Worm (Caenorhabditis elegans) whole organism, L4 larva: ENCODE measurements around the gene T28C6.5.

ENCODE experiments used
- F26F4.8 ChIP-seq: fragments of 200-800 bp; sonication (Bioruptor generic); conservative IDR thresholded peaks from 2 replicates; pipeline ENCODE4 v1.3.6; 2022; ENCODE audit warnings: missing genetic modification characterization, missing compliant biosample characterization
- F37D6.2 ChIP-seq: sonication (generic microtip); optimal IDR thresholded peaks from 2 replicates; lab custom pipeline; 2016; ENCODE audit warnings: mild to moderate bottlenecking, missing genetic modification characterization, missing compliant biosample characterization
- F44E2.7 ChIP-seq: fragments of 200-800 bp; sonication (Bioruptor generic); IDR thresholded peaks from 2 replicates; pipeline ENCODE4 v2.1.2; 2022; ENCODE audit warnings: missing genetic modification characterization, missing compliant biosample characterization
- T26A8.4 ChIP-seq: fragments of 200-800 bp; sonication (Bioruptor generic); IDR thresholded peaks from 2 replicates; pipeline ENCODE4 v1.3.6; 2022; ENCODE audit warnings: missing genetic modification characterization, missing compliant biosample characterization
- Y5F2A.4 ChIP-seq: fragments of 200-800 bp; sonication (Bioruptor generic); optimal IDR thresholded peaks from 2 replicates; lab custom pipeline; 2018; ENCODE audit warnings: mild to moderate bottlenecking, missing genetic modification characterization, missing compliant biosample characterization
- ZK337.2 ChIP-seq: fragments of 200-800 bp; sonication (Bioruptor generic); IDR thresholded peaks from 2 replicates; pipeline ENCODE4 v1.3.6; 2022; ENCODE audit warnings: missing genetic modification reagents, missing genetic modification characterization, missing compliant biosample characterization
- aha-1 ChIP-seq: fragments of 150-350 bp; peaks from one replicate; lab custom pipeline; 2014; ENCODE audit warnings: missing biosample characterization, missing genetic modification characterization
- attf-4 ChIP-seq: sonication (generic microtip); optimal IDR thresholded peaks from 3 replicates; lab custom pipeline; 2017; ENCODE audit warnings: missing biosample characterization, missing genetic modification characterization
- ceh-28 ChIP-seq: fragments of 150-350 bp; optimal IDR thresholded peaks from 2 replicates; lab custom pipeline; 2014; ENCODE audit warnings: missing biosample characterization, missing genetic modification reagents, missing genetic modification characterization
- cey-2 ChIP-seq: sonication (generic microtip); optimal IDR thresholded peaks from 3 replicates; lab custom pipeline; 2017; ENCODE audit warnings: missing genetic modification characterization, mild to moderate bottlenecking, missing compliant biosample characterization, antibody characterized with exemption, borderline replicate concordance; ENCODE audit not compliant: insufficient read depth
- daf-8 ChIP-seq: fragments of 200-800 bp; sonication (Bioruptor generic); IDR thresholded peaks from 2 replicates; pipeline ENCODE4 v1.3.6; 2022; ENCODE audit warnings: missing genetic modification characterization, missing compliant biosample characterization
- dpl-1 ChIP-seq: fragments of 150-350 bp; optimal IDR thresholded peaks from 2 replicates; lab custom pipeline; 2014; ENCODE audit warnings: missing biosample characterization, missing genetic modification reagents, missing genetic modification characterization
- dve-1 ChIP-seq: sonication (generic microtip); optimal IDR thresholded peaks from 2 replicates; lab custom pipeline; 2017; ENCODE audit warnings: antibody characterized with exemption, mild to moderate bottlenecking, missing genetic modification characterization, missing compliant biosample characterization; ENCODE audit not compliant: insufficient read depth
- egl-43 ChIP-seq: fragments of 200-800 bp; sonication (Bioruptor generic); IDR thresholded peaks from 2 replicates; pipeline ENCODE4 v1.3.6; 2022; ENCODE audit warnings: missing genetic modification reagents, missing genetic modification characterization, missing compliant biosample characterization
- hif-1 ChIP-seq, 2 experiments: sonication (generic microtip); optimal IDR thresholded peaks; 2 replicates each; lab custom pipeline; 2016 to 2017; ENCODE audit warnings: missing compliant biosample characterization in 2 of 2, missing genetic modification characterization in 2 of 2, missing genetic modification reagents in 2 of 2, missing genotype in 2 of 2, mild to moderate bottlenecking in 1 of 2
- hlh-11 ChIP-seq: fragments of 200-800 bp; sonication (Bioruptor generic); optimal IDR thresholded peaks from 2 replicates; lab custom pipeline; 2018; ENCODE audit warnings: mild to moderate bottlenecking, missing genetic modification characterization, missing compliant biosample characterization
- hlh-30 ChIP-seq: sonication (generic microtip); optimal IDR thresholded peaks from 2 replicates; lab custom pipeline; 2017; ENCODE audit warnings: antibody characterized with exemption, mild to moderate bottlenecking, missing genetic modification characterization, missing compliant biosample characterization; ENCODE audit not compliant: insufficient read depth
- lin-1 ChIP-seq: fragments of 200-800 bp; sonication (Bioruptor generic); IDR thresholded peaks from 2 replicates; pipeline ENCODE4 v1.3.6; 2022; ENCODE audit warnings: missing genetic modification reagents, missing genetic modification characterization, missing compliant biosample characterization
- lin-13 ChIP-seq: fragments of 150-350 bp; optimal IDR thresholded peaks from 2 replicates; lab custom pipeline; 2014; ENCODE audit warnings: missing biosample characterization, missing genetic modification reagents, missing genetic modification characterization
- lin-38 ChIP-seq: fragments of 200-800 bp; sonication (Bioruptor generic); IDR thresholded peaks from 2 replicates; pipeline ENCODE4 v1.3.6; 2022; ENCODE audit warnings: missing genetic modification reagents, missing genetic modification characterization, missing compliant biosample characterization
- lsy-2 ChIP-seq, 2 experiments: fragments of 150-350 bp in 1 of 2; sonication (generic microtip) in 1 of 2; optimal IDR thresholded peaks; 2 replicates each; lab custom pipeline; 2014 to 2017; ENCODE audit warnings: missing biosample characterization in 2 of 2, missing genetic modification characterization in 2 of 2
- madf-5 ChIP-seq, 2 experiments: fragments of 200-800 bp; sonication (Bioruptor generic); IDR thresholded peaks; 2 replicates each; pipeline ENCODE4 v1.3.6; 2022; ENCODE audit warnings: missing compliant biosample characterization in 2 of 2, missing genetic modification characterization in 2 of 2
- madf-9 ChIP-seq: fragments of 200-800 bp; sonication (Bioruptor generic); conservative IDR thresholded peaks from 2 replicates; pipeline ENCODE4 v1.3.6; 2022; ENCODE audit warnings: missing genetic modification reagents, missing genetic modification characterization, missing compliant biosample characterization
- mdt-29 ChIP-seq: fragments of 200-800 bp; sonication (Bioruptor generic); IDR thresholded peaks from 2 replicates; pipeline ENCODE4 v1.3.6; 2022; ENCODE audit warnings: missing genetic modification reagents, missing genetic modification characterization, missing compliant biosample characterization
- mep-1 ChIP-seq: fragments of 150-350 bp; sonication (generic microtip); optimal IDR thresholded peaks from 3 replicates; lab custom pipeline; 2014; ENCODE audit warnings: missing biosample characterization, missing genetic modification characterization
- mes-2 ChIP-seq: sonication (generic microtip); optimal IDR thresholded peaks from 2 replicates; lab custom pipeline; 2016; ENCODE audit warnings: missing genotype, mild to moderate bottlenecking, missing genetic modification characterization, missing compliant biosample characterization; ENCODE audit not compliant: poor library complexity, severe bottlenecking
- nhr-10 ChIP-seq: fragments of 150-350 bp; optimal IDR thresholded peaks from 2 replicates; lab custom pipeline; 2014; ENCODE audit warnings: missing biosample characterization, missing genetic modification characterization
- nhr-111 ChIP-seq: fragments of 200-800 bp; sonication (Bioruptor generic); optimal IDR thresholded peaks from 2 replicates; lab custom pipeline; 2018; ENCODE audit warnings: mild to moderate bottlenecking, missing genetic modification characterization, missing compliant biosample characterization
- nhr-237 ChIP-seq: sonication (generic microtip); optimal IDR thresholded peaks from 2 replicates; lab custom pipeline; 2017; ENCODE audit warnings: missing biosample characterization, missing genetic modification characterization
- nhr-25 ChIP-seq: sonication (generic microtip); optimal IDR thresholded peaks from 2 replicates; lab custom pipeline; 2017; ENCODE audit warnings: missing genetic modification characterization, mild to moderate bottlenecking, missing compliant biosample characterization, antibody characterized with exemption, moderate library complexity, borderline replicate concordance; ENCODE audit not compliant: insufficient read depth
- nhr-41 ChIP-seq: fragments of 200-800 bp; sonication (Bioruptor generic); IDR thresholded peaks from 2 replicates; pipeline ENCODE4 v1.3.6; 2022; ENCODE audit warnings: missing genetic modification reagents, missing genetic modification characterization, missing compliant biosample characterization
- nhr-76 ChIP-seq: fragments of 150-350 bp; optimal IDR thresholded peaks from 2 replicates; lab custom pipeline; 2014; ENCODE audit warnings: missing biosample characterization, missing genetic modification characterization
- pha-4 ChIP-seq, 2 experiments: fragments of 150-350 bp in 1 of 2; fragments of 200-800 bp in 1 of 2; sonication (Bioruptor generic) in 1 of 2; IDR thresholded peaks in 1 of 2; optimal IDR thresholded peaks in 1 of 2; 2 replicates each; pipeline versions ENCODE4 v1.3.6 to Lab custom; 2014 to 2022; ENCODE audit warnings: missing genetic modification characterization in 2 of 2, missing genetic modification reagents in 2 of 2, missing biosample characterization in 1 of 2, missing compliant biosample characterization in 1 of 2
- php-3 ChIP-seq: fragments of 200-800 bp; sonication (Bioruptor generic); IDR thresholded peaks from 2 replicates; pipeline ENCODE4 v1.3.6; 2022; ENCODE audit warnings: missing genetic modification reagents, missing genetic modification characterization, missing compliant biosample characterization
- rbr-2 ChIP-seq: sonication (generic microtip); optimal IDR thresholded peaks from 2 replicates; lab custom pipeline; 2016; ENCODE audit warnings: missing genotype, missing genetic modification characterization, missing compliant biosample characterization
- snpc-1.2 ChIP-seq: fragments of 200-800 bp; sonication (Bioruptor generic); IDR thresholded peaks from 2 replicates; pipeline ENCODE4 v1.3.6; 2022; ENCODE audit warnings: missing genetic modification reagents, missing genetic modification characterization, missing compliant biosample characterization
- tag-97 ChIP-seq: fragments of 200-800 bp; sonication (Bioruptor generic); IDR thresholded peaks from 2 replicates; pipeline ENCODE4 v1.3.6; 2022; ENCODE audit warnings: missing genetic modification characterization, missing compliant biosample characterization
- tra-1 ChIP-seq: fragments of 200-800 bp; sonication (Bioruptor generic); IDR thresholded peaks from 2 replicates; pipeline ENCODE4 v1.3.6; 2022; ENCODE audit warnings: missing genetic modification reagents, missing genetic modification characterization, missing compliant biosample characterization
- unc-130 ChIP-seq: sonication (generic microtip); optimal IDR thresholded peaks from 2 replicates; lab custom pipeline; 2016; ENCODE audit warnings: missing genetic modification reagents, missing genetic modification characterization, missing compliant biosample characterization
- unc-62 ChIP-seq, 3 experiments: fragments of 150-350 bp in 1 of 3; sonication (generic microtip); optimal IDR thresholded peaks in 2 of 3; peaks in 1 of 3; 1 replicate in 1 of 3; 2 replicates in 2 of 3; lab custom pipeline; 2014 to 2017; ENCODE audit warnings: missing biosample characterization in 3 of 3, missing genetic modification characterization in 3 of 3, missing genetic modification reagents in 3 of 3, missing genotype in 1 of 3
- zag-1 ChIP-seq: fragments of 150-350 bp; optimal IDR thresholded peaks from 2 replicates; lab custom pipeline; 2014; ENCODE audit warnings: missing biosample characterization, missing genetic modification characterization
- zfp-3 ChIP-seq: fragments of 200-800 bp; sonication (Bioruptor generic); conservative IDR thresholded peaks from 2 replicates; pipeline ENCODE4 v1.3.6; 2022; ENCODE audit warnings: missing genetic modification reagents, missing genetic modification characterization, missing compliant biosample characterization
- ztf-7 ChIP-seq: fragments of 150-350 bp; optimal IDR thresholded peaks from 2 replicates; lab custom pipeline; 2014; ENCODE audit warnings: missing biosample characterization, missing genetic modification characterization

The T28C6.5 gene

DNA sequence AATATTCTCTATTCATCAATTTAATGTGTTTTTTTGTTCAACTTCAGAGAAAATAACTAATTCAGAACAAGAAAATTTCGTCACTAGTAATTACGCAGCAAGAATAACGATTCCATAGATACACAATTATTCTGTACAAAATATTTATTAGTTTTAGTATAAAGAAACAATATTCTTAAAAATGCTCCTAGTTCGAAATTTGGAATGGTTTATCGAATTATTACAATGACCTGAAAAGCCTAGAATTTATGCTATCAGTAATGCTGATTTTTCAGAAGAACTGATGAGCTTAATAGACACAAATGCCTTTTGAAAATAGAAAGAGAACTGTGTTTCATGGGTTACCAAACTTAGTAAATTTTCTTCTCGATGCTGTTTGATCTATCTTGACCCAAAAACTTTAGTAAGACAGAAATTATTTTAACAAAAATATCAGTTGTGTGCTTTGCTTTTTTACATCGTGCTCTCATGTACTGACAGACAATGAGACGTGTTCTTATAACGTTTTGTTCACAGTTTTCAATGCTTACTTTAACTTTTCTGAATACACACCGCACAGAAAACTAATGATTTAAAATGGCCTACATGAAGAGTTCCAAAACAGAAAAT is 4.9 kb downstream of the T28C6.5 start (continued):
- TF ChIP-seq hif-1 (tag; optimal IDR thresholded peaks at IDR 0.05; lab: Kevin White, UChicago) = no peak
- TF ChIP-seq unc-62 (GFP tag; optimal IDR thresholded peaks at IDR 0.05 in 1 of 2; lab: Kevin White, UChicago) = no peak
- no peak for TF ChIP-seq unc-62 (tag; optimal IDR thresholded peaks at IDR 0.05; lab: Kevin White, UChicago)
- no peak for TF ChIP-seq nhr-111 (GFP tag; lab: Kevin White, UChicago)
- no peak for TF ChIP-seq php-3 (GFP tag; lab: Robert Waterston, UW)
- TF ChIP-seq nhr-25 (tag; lab: Kevin White, UChicago) = peak; percentile 27
- TF ChIP-seq F37D6.2 (tag; lab: Kevin White, UChicago) = no peak
- no peak for TF ChIP-seq hlh-30
- TF ChIP-seq nhr-76 (tag; lab: Kevin White, UChicago) = no peak

DNA sequence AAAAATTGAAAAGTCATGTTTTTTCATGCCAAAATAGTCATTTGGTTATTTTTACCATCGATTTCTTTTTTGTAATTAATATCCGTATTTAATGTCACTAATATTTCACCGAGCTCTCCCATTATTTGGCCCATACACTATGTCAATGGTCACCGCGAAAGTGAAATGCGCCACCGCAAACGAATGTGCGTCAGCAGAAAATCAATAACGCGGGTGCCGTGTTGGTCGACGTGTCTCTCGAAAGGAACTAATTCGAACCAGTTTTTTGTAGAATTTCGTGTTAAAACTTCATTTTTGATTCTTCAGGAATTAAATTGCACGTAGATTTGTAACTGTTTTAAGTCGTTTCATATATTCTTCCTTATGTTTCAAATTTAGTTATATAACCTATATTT is 5.4 kb downstream of the T28C6.5 start:
- TF ChIP-seq ztf-7 (tag; lab: Kevin White, UChicago) = no peak
- no peak for TF ChIP-seq T26A8.4 (GFP tag; lab: Robert Waterston, UW)
- peak; percentile 44 for TF ChIP-seq dpl-1
- no peak for TF ChIP-seq madf-9 (GFP tag; lab: Robert Waterston, UW)
- no peak for TF ChIP-seq ZK337.2 (GFP tag; lab: Robert Waterston, UW)
- TF ChIP-seq rbr-2 (tag; lab: Kevin White, UChicago) = peak; percentile 31
- peak; percentile 16 for TF ChIP-seq mep-1 (tag; lab: Kevin White, UChicago)
- TF ChIP-seq lin-1 = no peak
- TF ChIP-seq tag-97 (GFP tag; lab: Robert Waterston, UW) = no peak
- TF ChIP-seq nhr-25 (tag; lab: Kevin White, UChicago) = no peak
- TF ChIP-seq nhr-41 (GFP tag; lab: Robert Waterston, UW) = no peak
- TF ChIP-seq unc-62 (GFP tag; optimal IDR thresholded peaks at IDR 0.05 in 1 of 2; lab: Kevin White, UChicago) = no peak
- no peak for TF ChIP-seq unc-62 (tag; optimal IDR thresholded peaks at IDR 0.05; lab: Kevin White, UChicago)
- peak; percentile 54 for TF ChIP-seq mes-2
- TF ChIP-seq daf-8 (GFP tag; lab: Robert Waterston, UW) = no peak
- no peak for TF ChIP-seq egl-43 (GFP tag; lab: Robert Waterston, UW)
- TF ChIP-seq F26F4.8 (GFP tag; lab: Robert Waterston, UW) = no peak
- TF ChIP-seq zfp-3 = no peak
- TF ChIP-seq dve-1 (tag; lab: Kevin White, UChicago) = peak; percentile 10
- TF ChIP-seq nhr-10 (tag; lab: Kevin White, UChicago) = no peak
- TF ChIP-seq Y5F2A.4 (GFP tag; lab: Kevin White, UChicago) = no peak
- no peak for TF ChIP-seq attf-4
- TF ChIP-seq cey-2 (tag; lab: Kevin White, UChicago) = no peak
- TF ChIP-seq unc-130 (GFP tag; lab: Kevin White, UChicago) = no peak
- TF ChIP-seq nhr-237 (tag; lab: Kevin White, UChicago) = no peak
- TF ChIP-seq mdt-29 (GFP tag; lab: Robert Waterston, UW) = no peak
- peak; percentile 44; the same call in 1 of the 2 replicates for TF ChIP-seq lin-38 (GFP tag; lab: Robert Waterston, UW)
- TF ChIP-seq lin-13 = no peak
- no peak for TF ChIP-seq nhr-76 (tag; lab: Kevin White, UChicago)
- TF ChIP-seq hif-1 (tag; optimal IDR thresholded peaks at IDR 0.05; lab: Kevin White, UChicago) = peak in 1 of 2 experiments; percentile 21
- TF ChIP-seq ceh-28 (tag; lab: Kevin White, UChicago) = peak; percentile 31
- no peak for TF ChIP-seq madf-5 (GFP tag; IDR thresholded peaks at IDR 0.05; lab: Robert Waterston, UW)
- TF ChIP-seq F44E2.7 (GFP tag; lab: Robert Waterston, UW) = no peak
- peak; percentile 22 for TF ChIP-seq hlh-11 (tag; lab: Kevin White, UChicago)
- TF ChIP-seq snpc-1.2 (GFP tag; lab: Robert Waterston, UW) = no peak
- peak; percentile 90 for TF ChIP-seq aha-1
- no peak for TF ChIP-seq pha-4 (GFP tag; IDR thresholded peaks at IDR 0.05; lab: Robert Waterston, UW)
- no peak for TF ChIP-seq pha-4 (tag; optimal IDR thresholded peaks at IDR 0.05; lab: Kevin White, UChicago)
- TF ChIP-seq tra-1 (GFP tag; lab: Robert Waterston, UW) = no peak
- TF ChIP-seq lsy-2 (tag; optimal IDR thresholded peaks at IDR 0.05; lab: Kevin White, UChicago) = peak in 1 of 2 experiments; percentile 50
- TF ChIP-seq zag-1 (tag; lab: Kevin White, UChicago) = no peak
